Worm (Caenorhabditis elegans): ENCODE data around the gene fbl-1.

The fbl-1 gene

DNA sequence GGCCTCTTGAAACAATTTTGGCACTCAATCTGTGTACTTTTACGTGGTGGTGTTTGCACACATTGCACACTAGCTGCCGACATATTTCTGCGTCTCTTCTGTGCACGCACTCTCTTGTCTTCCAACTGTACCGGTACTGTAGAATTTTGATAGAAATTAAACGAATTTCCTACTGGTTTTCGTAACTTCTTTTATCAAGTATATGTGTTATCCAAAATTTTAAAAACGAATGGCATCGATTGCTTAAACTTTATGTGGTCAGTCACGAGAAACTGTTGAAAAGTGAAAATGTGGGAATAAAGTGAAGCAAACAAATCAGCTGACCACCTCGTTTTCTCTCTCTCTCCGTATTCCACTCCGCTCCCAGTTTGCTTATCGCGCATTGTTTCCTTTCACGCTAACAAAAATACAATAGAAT is 27.2 kb upstream of the fbl-1 start (continued):
- no peak for TF ChIP-seq hmg-20 (GFP tag; IDR thresholded peaks at IDR 0.05)
- peak; percentile 58; the same call in 1 of the 2 replicates for TF ChIP-seq attf-3 (GFP tag; conservative IDR thresholded peaks at IDR 0.05)
- TF ChIP-seq let-526 (GFP tag; IDR thresholded peaks at IDR 0.05): 0 out of 2 replicates have a peak, but pooled peaks have one; percentile 26
- no peak for TF ChIP-seq ccch-3 (GFP tag; optimal IDR thresholded peaks at IDR 0.05)
- no peak for TF ChIP-seq nhr-179 (tag; optimal IDR thresholded peaks at IDR 0.05)
- TF ChIP-seq rcor-1 (GFP tag; IDR thresholded peaks at IDR 0.05): peak; percentile 44; the same call in 1 of the 2 replicates
- TF ChIP-seq dox-1 (GFP tag; IDR thresholded peaks at IDR 0.05): no peak
- TF ChIP-seq lin-54 (GFP tag; optimal IDR thresholded peaks at IDR 0.05): peak; percentile 3
- TF ChIP-seq atf-7 (tag; optimal IDR thresholded peaks at IDR 0.05): no peak
- TF ChIP-seq him-1 (tag; optimal IDR thresholded peaks at IDR 0.05): no peak
- no peak for TF ChIP-seq Y53G8AR.9 (GFP tag; conservative IDR thresholded peaks at IDR 0.05)
- peak; percentile 22 for TF ChIP-seq snpc-3.4 (tag; optimal IDR thresholded peaks at IDR 0.05)
- peak; percentile 69 for TF ChIP-seq nhr-80 (tag; optimal IDR thresholded peaks at IDR 0.05)
- no peak for TF ChIP-seq C17E4.6 (GFP tag; IDR thresholded peaks at IDR 0.05)
- TF ChIP-seq hmg-1.2 (GFP tag; IDR thresholded peaks at IDR 0.05): peak; percentile 95
- TF ChIP-seq nhr-90 (tag; optimal IDR thresholded peaks at IDR 0.05): peak; percentile 23
- no peak for TF ChIP-seq ztf-25 (GFP tag; IDR thresholded peaks at IDR 0.05)
- TF ChIP-seq mcd-1 (GFP tag; IDR thresholded peaks at IDR 0.05): 0 out of 2 replicates have a peak, but pooled peaks have one; percentile 26
- no peak for TF ChIP-seq bed-2 (GFP tag; IDR thresholded peaks at IDR 0.05)
- TF ChIP-seq tbp1 (GFP tag; optimal IDR thresholded peaks at IDR 0.05): peak; percentile 17
- TF ChIP-seq F39B2.1 (GFP tag; IDR thresholded peaks at IDR 0.05): no peak
- no peak for TF ChIP-seq ceh-27 (GFP tag; optimal IDR thresholded peaks at IDR 0.05)
- no peak for TF ChIP-seq zim-3 (tag; optimal IDR thresholded peaks at IDR 0.05)
- TF ChIP-seq sea-2 (GFP tag; IDR thresholded peaks at IDR 0.05): no peak
- peak; percentile 72 for TF ChIP-seq snpc-4 (GFP tag; optimal IDR thresholded peaks at IDR 0.05)
- peak; percentile 69 to 87 (median 85) for TF ChIP-seq snpc-4 (tag; optimal IDR thresholded peaks at IDR 0.05)
- no peak for TF ChIP-seq cebp-1 (GFP tag; IDR thresholded peaks at IDR 0.05)
- peak; percentile 67 for TF ChIP-seq cebp-1 (tag; optimal IDR thresholded peaks at IDR 0.05)
- TF ChIP-seq ceh-58 (GFP tag; IDR thresholded peaks at IDR 0.05): no peak
- TF ChIP-seq egl-44 (GFP tag; IDR thresholded peaks at IDR 0.05): peak; percentile 24; the same call in 1 of the 2 replicates
- no peak for TF ChIP-seq aptf-2 (GFP tag; conservative IDR thresholded peaks at IDR 0.05)
- TF ChIP-seq madf-6 (GFP tag; IDR thresholded peaks at IDR 0.05): peak; percentile 59; the same call in 1 of the 2 replicates
- peak; percentile 58 for TF ChIP-seq snpc-1.3 (tag; optimal IDR thresholded peaks at IDR 0.05; ENCODE audit: insufficient read depth)
- no peak for TF ChIP-seq xnd-1 (tag; optimal IDR thresholded peaks at IDR 0.05)
- TF ChIP-seq K11D2.4 (GFP tag; IDR thresholded peaks at IDR 0.05): no peak
- no peak for TF ChIP-seq aptf-3 (GFP tag; IDR thresholded peaks at IDR 0.05)
- 0 out of 2 replicates have a peak, but pooled peaks have one; percentile 13 for TF ChIP-seq B0336.3 (GFP tag; IDR thresholded peaks at IDR 0.05)
- peak; percentile 86 for TF ChIP-seq snpc-1.1 (tag; optimal IDR thresholded peaks at IDR 0.05; ENCODE audit: insufficient read depth)

DNA sequence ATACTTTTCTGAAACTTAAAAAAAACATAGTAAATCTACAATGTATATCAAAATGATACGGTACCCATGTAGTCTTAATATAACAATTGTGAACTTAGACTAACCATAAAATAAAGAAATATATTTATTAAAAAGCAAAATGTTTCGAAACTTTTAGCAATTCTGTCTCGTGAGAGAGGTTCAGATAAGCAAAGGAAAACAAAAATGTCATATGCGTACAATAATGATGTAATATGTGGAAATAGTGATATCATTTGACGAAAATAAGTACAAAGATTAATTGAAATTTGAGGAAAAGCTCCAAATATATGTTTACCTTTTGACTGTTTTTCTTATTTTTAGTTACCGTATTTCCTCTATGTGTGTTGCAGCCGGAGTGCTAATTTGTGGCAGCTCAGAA is 26.5 kb upstream of the fbl-1 start:
- TF ChIP-seq B0019.2 (GFP tag; conservative IDR thresholded peaks at IDR 0.05) (no peak), him-1 (tag; optimal IDR thresholded peaks at IDR 0.05) (no peak), F39B2.1 (GFP tag; IDR thresholded peaks at IDR 0.05) (no peak), unc-62 (GFP tag; optimal IDR thresholded peaks at IDR 0.05) (peak; percentile 76), cebp-1 (GFP tag; IDR thresholded peaks at IDR 0.05) (peak; percentile 70; the same call in 1 of the 2 replicates), cebp-1 (tag; optimal IDR thresholded peaks at IDR 0.05) (peak; percentile 81), T26A5.8 (tag; optimal IDR thresholded peaks at IDR 0.05) (no peak)
